Worm (Caenorhabditis elegans) whole organism, L3 larva: ENCODE data around the gene Y19D10B.8.
A peak's percentile ranks its signal among the peaks of the same experiment; 100 is the strongest.

Source experiments
- daf-12 ChIP-seq: fragments of 150-350 bp; optimal IDR thresholded peaks from 2 replicates; lab custom pipeline; 2014; ENCODE audit warnings: missing biosample characterization, missing genetic modification reagents, missing genetic modification characterization
- egl-5 ChIP-seq: fragments of 150-350 bp; optimal IDR thresholded peaks from 2 replicates; lab custom pipeline; 2017; ENCODE audit warnings: missing biosample characterization, missing genetic modification reagents, missing genetic modification characterization, inconsistent platforms
- elt-1 ChIP-seq: fragments of 150-350 bp; optimal IDR thresholded peaks from 2 replicates; lab custom pipeline; 2014; ENCODE audit warnings: missing biosample characterization, missing genetic modification characterization
- nhr-23 ChIP-seq: fragments of 150-350 bp; optimal IDR thresholded peaks from 2 replicates; lab custom pipeline; 2014; ENCODE audit warnings: missing biosample characterization, missing genetic modification reagents, missing genetic modification characterization
- nhr-28 ChIP-seq: fragments of 150-350 bp; optimal IDR thresholded peaks from 2 replicates; lab custom pipeline; 2014; ENCODE audit warnings: missing biosample characterization, missing genetic modification characterization
- nhr-76 ChIP-seq: fragments of 150-350 bp; sonication (generic microtip); optimal IDR thresholded peaks from 5 replicates; lab custom pipeline; 2014; ENCODE audit warnings: missing biosample characterization, missing genetic modification characterization
- pqm-1 ChIP-seq: fragments of 150-350 bp; optimal IDR thresholded peaks from 2 replicates; lab custom pipeline; 2017; ENCODE audit warnings: missing biosample characterization, missing genetic modification characterization, inconsistent platforms

DNA sequence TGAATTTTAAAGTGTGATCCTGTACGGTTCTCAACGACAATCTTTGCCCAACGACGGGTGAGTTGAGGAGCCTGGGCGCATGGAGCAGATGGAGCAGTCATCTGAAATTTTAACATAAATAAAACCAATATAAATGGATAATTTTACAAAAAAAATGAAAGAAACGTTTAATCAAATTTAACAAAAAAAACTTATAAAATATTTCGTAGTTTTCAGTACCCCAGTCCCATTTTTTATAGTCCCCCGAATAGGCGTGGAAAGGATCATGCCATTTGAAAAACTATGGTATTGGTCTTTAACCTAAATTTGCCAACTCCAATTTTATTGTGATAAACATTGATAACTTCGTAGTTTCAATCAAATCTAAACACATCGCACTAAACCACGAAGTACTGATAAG, 24.2 kb upstream of the Y19D10B.8 start, which contains the start of gene pud-3:
- no peak for TF ChIP-seq nhr-76 (tag; lab: Kevin White, UChicago)
- peak; percentile 41 for TF ChIP-seq pqm-1
- TF ChIP-seq nhr-23 (tag; lab: Kevin White, UChicago): no peak
- TF ChIP-seq nhr-28 (tag; lab: Kevin White, UChicago): no peak
- no peak for TF ChIP-seq daf-12 (tag; lab: Kevin White, UChicago)
- no peak for TF ChIP-seq elt-1 (tag; lab: Kevin White, UChicago)
- no peak for TF ChIP-seq egl-5 (tag; lab: Kevin White, UChicago)
